Worm (Caenorhabditis elegans) whole organism, L3 larva: ENCODE data around the gene del-7.

Experiments used
- R02D3.7 ChIP-seq: fragments of 150-350 bp; optimal IDR thresholded peaks from 2 replicates; lab custom pipeline; 2014; ENCODE audit warnings: missing biosample characterization, missing genetic modification characterization
- ZK546.5 ChIP-seq: sonication (generic microtip); optimal IDR thresholded peaks from 2 replicates; lab custom pipeline; 2017; ENCODE audit warnings: missing biosample characterization, missing genetic modification characterization
- aly-2 ChIP-seq: fragments of 150-350 bp; optimal IDR thresholded peaks from 2 replicates; lab custom pipeline; 2014; ENCODE audit warnings: missing biosample characterization, missing genetic modification characterization
- ama-1 ChIP-seq: fragments of 150-350 bp; optimal IDR thresholded peaks from 2 replicates; lab custom pipeline; 2018
- ceh-16 ChIP-seq: sonication (generic microtip); optimal IDR thresholded peaks from 2 replicates; lab custom pipeline; 2017; ENCODE audit warnings: missing biosample characterization, missing genetic modification characterization
- ceh-28 ChIP-seq: fragments of 150-350 bp; optimal IDR thresholded peaks from 2 replicates; lab custom pipeline; 2014; ENCODE audit warnings: missing biosample characterization, missing genetic modification reagents, missing genetic modification characterization
- ceh-82 ChIP-seq: fragments of 150-350 bp; optimal IDR thresholded peaks from 2 replicates; lab custom pipeline; 2014; ENCODE audit warnings: missing biosample characterization, missing genetic modification characterization
- ceh-9 ChIP-seq: sonication (generic microtip); optimal IDR thresholded peaks from 2 replicates; lab custom pipeline; 2018; ENCODE audit warnings: missing biosample characterization, missing genetic modification characterization
- daf-12 ChIP-seq: fragments of 150-350 bp; optimal IDR thresholded peaks from 2 replicates; lab custom pipeline; 2014; ENCODE audit warnings: missing biosample characterization, missing genetic modification reagents, missing genetic modification characterization
- egl-27 ChIP-seq: sonication (generic microtip); optimal IDR thresholded peaks from 4 replicates; lab custom pipeline; 2017; ENCODE audit warnings: missing biosample characterization, missing genetic modification reagents, missing genetic modification characterization
- egl-5 ChIP-seq: fragments of 150-350 bp; optimal IDR thresholded peaks from 2 replicates; lab custom pipeline; 2017; ENCODE audit warnings: missing biosample characterization, missing genetic modification reagents, missing genetic modification characterization, inconsistent platforms
- elt-1 ChIP-seq: fragments of 150-350 bp; optimal IDR thresholded peaks from 2 replicates; lab custom pipeline; 2014; ENCODE audit warnings: missing biosample characterization, missing genetic modification characterization
- elt-2 ChIP-seq: sonication (generic microtip); optimal IDR thresholded peaks from 2 replicates; lab custom pipeline; 2016; ENCODE audit warnings: missing genetic modification reagents, mild to moderate bottlenecking, missing genetic modification characterization, missing compliant biosample characterization
- elt-3 ChIP-seq, 3 experiments: fragments of 150-350 bp in 1 of 3; sonication (generic microtip) in 2 of 3; optimal IDR thresholded peaks; 2 replicates in 2 of 3; 4 replicates in 1 of 3; lab custom pipeline; 2014 to 2017; ENCODE audit warnings: missing biosample characterization in 3 of 3, missing genetic modification characterization in 3 of 3
- eor-1 ChIP-seq, 2 experiments: fragments of 150-350 bp; optimal IDR thresholded peaks; 2 replicates each; lab custom pipeline; 2014 to 2018; ENCODE audit warnings: missing biosample characterization in 2 of 2, missing genetic modification characterization in 2 of 2
- fkh-10 ChIP-seq: sonication (generic microtip); optimal IDR thresholded peaks from 2 replicates; lab custom pipeline; 2017; ENCODE audit warnings: missing biosample characterization, missing genetic modification reagents, missing genetic modification characterization
- fkh-2 ChIP-seq: fragments of 150-350 bp; optimal IDR thresholded peaks from 2 replicates; lab custom pipeline; 2014; ENCODE audit warnings: missing biosample characterization, missing genetic modification reagents, missing genetic modification characterization
- fos-1 ChIP-seq: fragments of 150-350 bp; optimal IDR thresholded peaks from 2 replicates; lab custom pipeline; 2014; ENCODE audit warnings: missing biosample characterization, missing genetic modification characterization
- hmg-11 ChIP-seq: sonication (generic microtip); optimal IDR thresholded peaks from 2 replicates; lab custom pipeline; 2016; ENCODE audit warnings: missing genetic modification characterization, missing compliant biosample characterization
- lin-15B ChIP-seq: fragments of 150-350 bp; optimal IDR thresholded peaks from 2 replicates; lab custom pipeline; 2014; ENCODE audit warnings: missing biosample characterization, missing genetic modification characterization
- lin-39 ChIP-seq: fragments of 150-350 bp; optimal IDR thresholded peaks from 2 replicates; lab custom pipeline; 2018; ENCODE audit warnings: missing biosample characterization, missing genetic modification reagents, missing genetic modification characterization
- lsy-12 ChIP-seq: sonication (generic microtip); optimal IDR thresholded peaks from 2 replicates; lab custom pipeline; 2016; ENCODE audit warnings: mild to moderate bottlenecking, missing genetic modification characterization, missing compliant biosample characterization
- mdl-1 ChIP-seq: fragments of 150-350 bp; optimal IDR thresholded peaks from 2 replicates; lab custom pipeline; 2014; ENCODE audit warnings: missing biosample characterization, missing genetic modification characterization
- mml-1 ChIP-seq: fragments of 150-350 bp; sonication (generic microtip); optimal IDR thresholded peaks from 3 replicates; lab custom pipeline; 2014; ENCODE audit warnings: missing biosample characterization, missing genetic modification characterization
- nfya-1 ChIP-seq: sonication (generic microtip); optimal IDR thresholded peaks from 2 replicates; lab custom pipeline; 2017; ENCODE audit warnings: missing genetic modification characterization, mild to moderate bottlenecking, missing compliant biosample characterization, antibody characterized with exemption, moderate library complexity; ENCODE audit not compliant: insufficient read depth
- nhr-11 ChIP-seq: fragments of 150-350 bp; optimal IDR thresholded peaks from 2 replicates; lab custom pipeline; 2014; ENCODE audit warnings: missing biosample characterization, missing genetic modification characterization
- nhr-237 ChIP-seq: fragments of 150-350 bp; optimal IDR thresholded peaks from 2 replicates; lab custom pipeline; 2014; ENCODE audit warnings: missing biosample characterization, missing genetic modification characterization
- nhr-25 ChIP-seq: sonication (generic microtip); optimal IDR thresholded peaks from 2 replicates; lab custom pipeline; 2017; ENCODE audit warnings: missing biosample characterization, missing genetic modification characterization
- nhr-28 ChIP-seq: fragments of 150-350 bp; optimal IDR thresholded peaks from 2 replicates; lab custom pipeline; 2014; ENCODE audit warnings: missing biosample characterization, missing genetic modification characterization
- nhr-76 ChIP-seq: fragments of 150-350 bp; sonication (generic microtip); optimal IDR thresholded peaks from 5 replicates; lab custom pipeline; 2014; ENCODE audit warnings: missing biosample characterization, missing genetic modification characterization
- nhr-77 ChIP-seq: fragments of 150-350 bp; optimal IDR thresholded peaks from 2 replicates; lab custom pipeline; 2014; ENCODE audit warnings: missing biosample characterization, missing genetic modification characterization
- pqm-1 ChIP-seq: fragments of 150-350 bp; optimal IDR thresholded peaks from 2 replicates; lab custom pipeline; 2017; ENCODE audit warnings: missing biosample characterization, missing genetic modification characterization, inconsistent platforms
- sea-2 ChIP-seq: fragments of 150-350 bp; sonication (generic microtip); optimal IDR thresholded peaks from 4 replicates; lab custom pipeline; 2014; ENCODE audit warnings: missing biosample characterization, missing genetic modification reagents, missing genetic modification characterization
- skn-1 ChIP-seq: fragments of 150-350 bp; optimal IDR thresholded peaks from 2 replicates; lab custom pipeline; 2014; ENCODE audit warnings: missing biosample characterization, missing genetic modification characterization
- snpc-4 ChIP-seq: fragments of 150-350 bp; optimal IDR thresholded peaks from 2 replicates; lab custom pipeline; 2014; ENCODE audit warnings: missing biosample characterization, missing genetic modification characterization
- tbx-2 ChIP-seq: sonication (generic microtip); optimal IDR thresholded peaks from 2 replicates; lab custom pipeline; 2016; ENCODE audit warnings: mild to moderate bottlenecking, missing genetic modification characterization, missing compliant biosample characterization
- unc-39 ChIP-seq: sonication (generic microtip); optimal IDR thresholded peaks from 4 replicates; lab custom pipeline; 2017; ENCODE audit warnings: missing biosample characterization, missing genetic modification characterization
- unc-62 ChIP-seq: fragments of 150-350 bp; sonication (generic microtip); optimal IDR thresholded peaks from 4 replicates; lab custom pipeline; 2014; ENCODE audit warnings: missing biosample characterization, missing genetic modification reagents, missing genetic modification characterization
- ztf-11 ChIP-seq: fragments of 150-350 bp; optimal IDR thresholded peaks from 2 replicates; lab custom pipeline; 2014; ENCODE audit warnings: missing biosample characterization, missing genetic modification characterization

del-7 gene

ce11 chrIV:7736616-7737015 lies 23.6 kb upstream of the del-7 start:
- TF ChIP-seq egl-27 (tag; lab: Kevin White, UChicago) (no peak), nhr-237 (tag; lab: Kevin White, UChicago) (no peak), nfya-1 (no peak), pqm-1 (no peak), mdl-1 (no peak), fkh-10 (no peak), ceh-16 (tag; lab: Kevin White, UChicago) (no peak), nhr-28 (tag; lab: Kevin White, UChicago) (no peak), hmg-11 (tag; lab: Kevin White, UChicago) (no peak), daf-12 (no peak), ztf-11 (tag; lab: Kevin White, UChicago) (no peak), eor-1 (tag; optimal IDR thresholded peaks at IDR 0.05; lab: Kevin White, UChicago) (no peak), lin-15B (tag; lab: Kevin White, UChicago) (no peak), fkh-2 (no peak), lsy-12 (tag; lab: Kevin White, UChicago) (no peak), skn-1 (no peak)

- TF ChIP-seq ceh-16 (tag; lab: Kevin White, UChicago), result no peak
- no peak for TF ChIP-seq elt-1
- TF ChIP-seq sea-2, result no peak
- TF ChIP-seq elt-2 (tag; lab: Kevin White, UChicago), result no peak
- no peak for TF ChIP-seq ceh-82 (tag; lab: Kevin White, UChicago)
- TF ChIP-seq fkh-2, result no peak
- no peak for TF ChIP-seq elt-3 (tag; optimal IDR thresholded peaks at IDR 0.05; lab: Kevin White, UChicago)
- no peak for TF ChIP-seq R02D3.7
- no peak for TF ChIP-seq skn-1
- TF ChIP-seq egl-27 (tag; lab: Kevin White, UChicago), result no peak
- no peak for TF ChIP-seq lsy-12 (tag; lab: Kevin White, UChicago)
- TF ChIP-seq nhr-77 (tag; lab: Kevin White, UChicago), result no peak
- TF ChIP-seq mml-1 (tag; lab: Kevin White, UChicago), result no peak
These were observed 16.7 kb upstream of the del-7 start, which contains the start of gene npr-35 for ce11 chrIV:7743539-7743938. npr-35 (plus strand) TSS chrIV:7743839.

- TF ChIP-seq elt-2 (tag; lab: Kevin White, UChicago), result peak; percentile 88
- TF ChIP-seq pqm-1, result peak; percentile 52
- TF ChIP-seq lsy-12 (tag; lab: Kevin White, UChicago), result no peak
These were observed 12.4 kb upstream of the del-7 start, which contains the start of gene klo-1 for ce11 chrIV:7747838-7748237. klo-1 (minus strand) TSS chrIV:7748225.

- no peak for TF ChIP-seq lin-39 (tag; lab: Kevin White, UChicago)
- no peak for TF ChIP-seq ceh-28 (tag; lab: Kevin White, UChicago)
- TF ChIP-seq fkh-10, result no peak
- peak; percentile 16 for TF ChIP-seq nhr-25
- no peak for TF ChIP-seq snpc-4 (tag; lab: Kevin White, UChicago)
These were observed 7.1 kb upstream of the del-7 start, which contains the start of gene col-14 for ce11 chrIV:7753108-7753507. col-14 (plus strand) TSS chrIV:7753408.

ce11 chrIV:7754114-7754513 lies 6.1 kb upstream of the del-7 start:
- TF ChIP-seq unc-62 (GFP tag; lab: Kevin White, UChicago) (no peak), nhr-11 (no peak)

- TF ChIP-seq fos-1 (tag; lab: Kevin White, UChicago) (no peak), ceh-9 (tag; lab: Kevin White, UChicago) (no peak), tbx-2 (tag; lab: Kevin White, UChicago) (no peak), ZK546.5 (tag; lab: Kevin White, UChicago) (no peak), lsy-12 (tag; lab: Kevin White, UChicago) (no peak), daf-12 (no peak), ama-1 (no peak), elt-2 (tag; lab: Kevin White, UChicago) (no peak), nhr-237 (tag; lab: Kevin White, UChicago) (no peak), fkh-10 (no peak), ceh-28 (tag; lab: Kevin White, UChicago) (no peak), aly-2 (tag; lab: Kevin White, UChicago) (no peak), egl-5 (no peak), unc-39 (no peak), R02D3.7 (no peak), nhr-76 (tag; lab: Kevin White, UChicago) (no peak), egl-27 (tag; lab: Kevin White, UChicago) (no peak), nhr-25 (no peak)
These were observed 3.0 kb upstream of the del-7 start, which contains the start of gene C46A5.4 for ce11 chrIV:7757245-7757644. C46A5.4 (minus strand) TSS chrIV:7757345.
